Worm (Caenorhabditis elegans) whole organism, L3 larva: ENCODE results near the gene T04F3.3.

Experiments used
- R02D3.7 ChIP-seq: fragments of 150-350 bp; optimal IDR thresholded peaks from 2 replicates; lab custom pipeline; 2014; ENCODE audit warnings: missing biosample characterization, missing genetic modification characterization
- ceh-28 ChIP-seq: fragments of 150-350 bp; optimal IDR thresholded peaks from 2 replicates; lab custom pipeline; 2014; ENCODE audit warnings: missing biosample characterization, missing genetic modification reagents, missing genetic modification characterization
- egl-5 ChIP-seq: fragments of 150-350 bp; optimal IDR thresholded peaks from 2 replicates; lab custom pipeline; 2017; ENCODE audit warnings: missing biosample characterization, missing genetic modification reagents, missing genetic modification characterization, inconsistent platforms
- jun-1 ChIP-seq: fragments of 150-350 bp; optimal IDR thresholded peaks from 2 replicates; lab custom pipeline; 2014; ENCODE audit warnings: missing biosample characterization, missing genetic modification reagents, missing genetic modification characterization
- lin-15B ChIP-seq: fragments of 150-350 bp; optimal IDR thresholded peaks from 2 replicates; lab custom pipeline; 2014; ENCODE audit warnings: missing biosample characterization, missing genetic modification characterization
- nhr-77 ChIP-seq: fragments of 150-350 bp; optimal IDR thresholded peaks from 2 replicates; lab custom pipeline; 2014; ENCODE audit warnings: missing biosample characterization, missing genetic modification characterization

DNA sequence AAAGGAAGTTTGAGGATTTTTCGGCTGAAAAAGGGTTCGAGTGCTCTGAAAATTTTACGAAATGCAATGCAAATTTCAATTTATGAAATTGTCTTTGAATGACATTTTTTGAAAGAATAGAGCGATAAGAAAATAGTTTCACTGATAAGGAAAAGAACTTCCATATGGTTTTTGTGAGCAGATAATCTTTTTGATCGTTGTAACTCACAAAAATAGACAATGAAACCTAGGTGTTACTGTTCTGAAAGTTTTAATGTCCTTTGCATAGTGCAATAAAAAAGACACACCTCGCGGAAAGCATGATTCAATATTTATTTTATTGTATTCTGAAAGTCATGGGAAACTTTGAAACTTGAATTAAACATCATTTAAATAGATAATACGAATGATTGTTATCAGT lies 41.8 kb upstream of the T04F3.3 start:
- TF ChIP-seq jun-1 (tag; lab: Kevin White, UChicago) (no peak), R02D3.7 (tag; lab: Kevin White, UChicago) (no peak), nhr-77 (tag; lab: Kevin White, UChicago) (no peak), lin-15B (no peak), egl-5 (tag; lab: Kevin White, UChicago) (no peak), ceh-28 (tag; lab: Kevin White, UChicago) (no peak)
